Fruit fly (Drosophila melanogaster): Measurements from ENCODE around the gene Mettl14.

The Mettl14 gene

DNA sequence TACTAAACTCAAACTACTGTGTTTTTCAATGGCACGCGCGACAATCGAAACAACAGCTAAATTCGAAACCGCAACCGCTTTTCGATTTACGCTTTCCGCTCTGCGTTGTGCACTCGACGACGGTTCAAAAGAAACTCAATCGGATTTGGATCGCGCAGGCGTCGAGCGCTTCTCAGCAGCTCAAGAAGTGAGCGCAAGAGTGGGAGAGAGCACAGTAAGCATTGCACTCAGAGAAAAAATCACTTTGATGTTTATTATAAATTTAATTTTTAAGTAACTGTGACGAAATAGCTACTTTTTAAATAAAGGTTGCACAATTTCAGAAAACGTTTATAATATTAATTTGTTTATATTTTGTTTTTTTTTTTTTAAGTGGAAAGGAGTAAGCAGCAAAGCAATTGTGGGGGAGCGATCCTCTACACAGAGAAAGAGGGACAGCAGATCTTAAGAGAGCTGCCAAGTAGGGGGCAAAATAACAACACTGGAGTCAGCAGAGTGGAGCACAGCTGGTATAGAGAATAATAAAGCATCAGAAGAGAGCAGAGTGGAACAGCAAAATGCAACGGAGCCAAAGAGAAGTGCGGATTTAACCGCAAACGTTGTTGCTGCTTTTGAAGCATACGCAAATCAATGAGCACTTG is 30.5 kb upstream of the Mettl14 start (continued):
- TF ChIP-seq zen (tag; optimal IDR thresholded peaks at IDR 0.05) (peak; percentile 98), Asciz (GFP tag; optimal IDR thresholded peaks at IDR 0.05) (peak; percentile 98), CG33213 (GFP tag; optimal IDR thresholded peaks at IDR 0.05) (peak; percentile 89), btn (GFP tag; optimal IDR thresholded peaks at IDR 0.05) (peak; percentile 86), run (tag; optimal IDR thresholded peaks at IDR 0.05) (peak; percentile 97), ewg (GFP tag; optimal IDR thresholded peaks at IDR 0.05) (peak; percentile 94), fu2 (GFP tag; optimal IDR thresholded peaks at IDR 0.05) (peak; percentile 72), twi (tag; optimal IDR thresholded peaks at IDR 0.05) (peak; percentile 90), crol (GFP tag; IDR thresholded peaks at IDR 0.05) (peak; percentile 84), CG3847 (GFP tag; IDR thresholded peaks at IDR 0.05) (peak; percentile 97), tx (GFP tag; optimal IDR thresholded peaks at IDR 0.05) (peak; percentile 79), CG42726 (GFP tag; IDR thresholded peaks at IDR 0.05; ENCODE audit: partially characterized antibody) (0 out of 2 replicates have a peak, but pooled peaks have one; percentile 16), CG12236 (GFP tag; optimal IDR thresholded peaks at IDR 0.05) (peak; percentile 85), CG34376 (GFP tag; optimal IDR thresholded peaks at IDR 0.05) (peak; percentile 73), danr (GFP tag; IDR thresholded peaks at IDR 0.05) (peak; percentile 98), CG7372 (GFP tag; IDR thresholded peaks at IDR 0.05) (peak; percentile 97), Sox100B (GFP tag; optimal IDR thresholded peaks at IDR 0.05) (peak; percentile 99), croc (GFP tag; conservative IDR thresholded peaks at IDR 0.05) (peak; percentile 99), CG9727 (GFP tag; optimal IDR thresholded peaks at IDR 0.05) (peak; percentile 99), CG13775 (GFP tag; optimal IDR thresholded peaks at IDR 0.05) (peak; percentile 97), CoRest (tag; optimal IDR thresholded peaks at IDR 0.05) (peak; percentile 98), Dip2 (GFP tag; IDR thresholded peaks at IDR 0.05) (no peak; the same call in 1 of the 2 replicates), al (GFP tag; IDR thresholded peaks at IDR 0.05) (peak; percentile 94), CG10321 (GFP tag; IDR thresholded peaks at IDR 0.05) (peak; percentile 85), CG30020 (tag; optimal IDR thresholded peaks at IDR 0.05) (peak; percentile 67), CG14965 (GFP tag; optimal IDR thresholded peaks at IDR 0.05; ENCODE audit: borderline replicate concordance) (peak; percentile 68), H2.0 (GFP tag; IDR thresholded peaks at IDR 0.05) (peak; percentile 98), Eip74EF (GFP tag; optimal IDR thresholded peaks at IDR 0.05) (peak in 1 of 2 experiments; percentile 95), unpg (GFP tag; optimal IDR thresholded peaks at IDR 0.05) (peak; percentile 99), crp (GFP tag; optimal IDR thresholded peaks at IDR 0.05) (peak in 1 of 2 experiments; percentile 69), CG15269 (tag; optimal IDR thresholded peaks at IDR 0.05) (peak; percentile 99), ssp (GFP tag; IDR thresholded peaks at IDR 0.05) (peak; percentile 95), CG15011 (GFP tag; optimal IDR thresholded peaks at IDR 0.05) (peak; percentile 94), Ptx1 (GFP tag; IDR thresholded peaks at IDR 0.05) (peak; percentile 99), CG12744 (GFP tag; optimal IDR thresholded peaks at IDR 0.05) (peak; percentile 93), pho (GFP tag; optimal IDR thresholded peaks at IDR 0.05) (peak; percentile 82), PHDP (tag; optimal IDR thresholded peaks at IDR 0.05) (peak; percentile 98), Rx (GFP tag; IDR thresholded peaks at IDR 0.05) (peak; percentile 97), ERR (GFP tag; optimal IDR thresholded peaks at IDR 0.05) (peak; percentile 82), CG8944 (GFP tag; optimal IDR thresholded peaks at IDR 0.05) (peak; percentile 80), org-1 (GFP tag; optimal IDR thresholded peaks at IDR 0.05) (peak; percentile 94), stc (GFP tag; IDR thresholded peaks at IDR 0.05) (peak; percentile 99), CG7556 (GFP tag; optimal IDR thresholded peaks at IDR 0.05) (peak; percentile 98), wor (GFP tag; IDR thresholded peaks at IDR 0.05) (peak; percentile 97), D19B (GFP tag; optimal IDR thresholded peaks at IDR 0.05) (peak; percentile 77), CG9876 (GFP tag; optimal IDR thresholded peaks at IDR 0.05) (peak; percentile 58), Aef1 (GFP tag; IDR thresholded peaks at IDR 0.05) (peak; percentile 95), CG10267 (tag; optimal IDR thresholded peaks at IDR 0.05) (peak; percentile 98), CG8924 (tag; optimal IDR thresholded peaks at IDR 0.05) (peak; percentile 96), Chrac-16 (GFP tag; optimal IDR thresholded peaks at IDR 0.05) (peak; percentile 98)
